Fruit fly (Drosophila melanogaster) whole organism, prepupa: ENCODE measurements around the gene CG12713.

Experiments
- Blimp-1 ChIP-seq: fragments of 200-800 bp; sonication (Bioruptor generic); optimal IDR thresholded peaks from 3 replicates; lab custom pipeline; 2017; ENCODE audit warnings: missing biosample characterization, missing genetic modification characterization, mild to moderate bottlenecking, moderate library complexity, missing genetic modification reagents
- CG10669 ChIP-seq: fragments of 200-800 bp; sonication (Bioruptor generic); optimal IDR thresholded peaks from 3 replicates; lab custom pipeline; 2018; ENCODE audit warnings: missing biosample characterization, mild to moderate bottlenecking, missing genetic modification characterization, moderate library complexity
- CG11762 ChIP-seq: fragments of 200-800 bp; sonication (Bioruptor generic); optimal IDR thresholded peaks from 3 replicates; lab custom pipeline; 2016; ENCODE audit warnings: missing biosample characterization, missing genetic modification characterization; ENCODE audit not compliant: insufficient read depth
- CG15336 ChIP-seq: fragments of 200-800 bp; sonication (Bioruptor generic); IDR thresholded peaks from 2 replicates; pipeline ENCODE4 v1.3.6; 2022; ENCODE audit warnings: missing biosample characterization, missing genetic modification characterization
- CG1621 ChIP-seq: fragments of 200-800 bp; sonication (Bioruptor generic); optimal IDR thresholded peaks from 3 replicates; lab custom pipeline; 2018; ENCODE audit warnings: missing biosample characterization, mild to moderate bottlenecking, missing genetic modification characterization
- CG16779 ChIP-seq: fragments of 200-800 bp; sonication (Bioruptor generic); optimal IDR thresholded peaks from 3 replicates; lab custom pipeline; 2017; ENCODE audit warnings: missing biosample characterization, mild to moderate bottlenecking, missing genetic modification characterization
- CG31627 ChIP-seq: fragments of 200-800 bp; sonication (Bioruptor generic); optimal IDR thresholded peaks from 3 replicates; lab custom pipeline; 2016; ENCODE audit warnings: missing biosample characterization, missing genetic modification characterization
- CG32006 ChIP-seq: fragments of 200-800 bp; sonication (Bioruptor generic); optimal IDR thresholded peaks from 3 replicates; lab custom pipeline; 2017; ENCODE audit warnings: missing biosample characterization, mild to moderate bottlenecking, missing genetic modification characterization
- CG3919 ChIP-seq: fragments of 200-800 bp; sonication (Bioruptor generic); optimal IDR thresholded peaks from 3 replicates; lab custom pipeline; 2016; ENCODE audit warnings: missing biosample characterization, missing genetic modification characterization
- CG4318 ChIP-seq: fragments of 200-800 bp; sonication (Bioruptor generic); optimal IDR thresholded peaks from 3 replicates; lab custom pipeline; 2017; ENCODE audit warnings: missing biosample characterization, mild to moderate bottlenecking, missing genetic modification characterization
- CG6792 ChIP-seq: fragments of 200-800 bp; sonication (Bioruptor generic); optimal IDR thresholded peaks from 3 replicates; lab custom pipeline; 2016; ENCODE audit warnings: missing biosample characterization, missing genetic modification characterization
- CG6808 ChIP-seq: fragments of 200-800 bp; sonication (Bioruptor generic); optimal IDR thresholded peaks from 3 replicates; lab custom pipeline; 2017; ENCODE audit warnings: missing biosample characterization, missing genetic modification characterization, mild to moderate bottlenecking, moderate library complexity, missing genetic modification reagents
- CG8119 ChIP-seq: fragments of 200-800 bp; sonication (Bioruptor generic); IDR thresholded peaks from 3 replicates; pipeline ENCODE4 v1.3.6; 2022; ENCODE audit warnings: missing biosample characterization, missing genetic modification characterization
- CG8319 ChIP-seq: fragments of 200-800 bp; sonication (Bioruptor generic); optimal IDR thresholded peaks from 3 replicates; lab custom pipeline; 2016; ENCODE audit warnings: missing biosample characterization, missing genetic modification characterization
- CG9139 ChIP-seq: fragments of 200-800 bp; sonication (Bioruptor generic); optimal IDR thresholded peaks from 3 replicates; lab custom pipeline; 2017; ENCODE audit warnings: missing biosample characterization, mild to moderate bottlenecking, missing genetic modification characterization
- Eip75B ChIP-seq: fragments of 200-800 bp; sonication (Bioruptor generic); optimal IDR thresholded peaks from 3 replicates; lab custom pipeline; 2016; ENCODE audit warnings: missing biosample characterization, missing genetic modification characterization
- Eip78C ChIP-seq: fragments of 200-800 bp; sonication (Bioruptor generic); peaks from one replicate; lab custom pipeline; 2016; ENCODE audit warnings: missing biosample characterization, missing genetic modification characterization
- Ets96B ChIP-seq: fragments of 200-800 bp; optimal IDR thresholded peaks from 2 replicates; lab custom pipeline; 2019; ENCODE audit warnings: missing biosample characterization, mild to moderate bottlenecking, missing genetic modification characterization, moderate library complexity
- Gug ChIP-seq: fragments of 200-800 bp; sonication (Bioruptor generic); IDR thresholded peaks from 2 replicates; pipeline ENCODE4 v1.3.6; 2022; ENCODE audit warnings: missing biosample characterization, missing genetic modification characterization
- Met ChIP-seq: fragments of 200-800 bp; sonication (Bioruptor generic); optimal IDR thresholded peaks from 3 replicates; lab custom pipeline; 2016; ENCODE audit warnings: missing biosample characterization, missing genetic modification characterization
- Smox ChIP-seq: fragments of 200-800 bp; sonication (Bioruptor generic); optimal IDR thresholded peaks from 3 replicates; lab custom pipeline; 2016; ENCODE audit warnings: missing biosample characterization, missing genetic modification characterization
- Sox15 ChIP-seq: fragments of 200-800 bp; sonication (Bioruptor generic); optimal IDR thresholded peaks from 3 replicates; lab custom pipeline; 2016; ENCODE audit warnings: missing biosample characterization, missing genetic modification characterization
- achi ChIP-seq: fragments of 200-800 bp; sonication (Bioruptor generic); optimal IDR thresholded peaks from 3 replicates; lab custom pipeline; 2016; ENCODE audit warnings: missing biosample characterization, missing genetic modification characterization
- acj6 ChIP-seq: fragments of 200-800 bp; sonication (Bioruptor generic); optimal IDR thresholded peaks from 3 replicates; lab custom pipeline; 2016; ENCODE audit warnings: missing biosample characterization, missing genetic modification characterization
- dac ChIP-seq: fragments of 200-800 bp; sonication (Bioruptor generic); optimal IDR thresholded peaks from 2 replicates; lab custom pipeline; 2017; ENCODE audit warnings: missing biosample characterization, mild to moderate bottlenecking, missing genetic modification characterization
- dsx ChIP-seq: fragments of 200-800 bp; optimal IDR thresholded peaks from 3 replicates; lab custom pipeline; 2019; ENCODE audit warnings: missing biosample characterization, mild to moderate bottlenecking, missing genetic modification characterization, moderate library complexity; ENCODE audit not compliant: poor library complexity, severe bottlenecking
- eg ChIP-seq: fragments of 200-800 bp; sonication (Bioruptor generic); IDR thresholded peaks from 3 replicates; pipeline ENCODE4 v1.3.6; 2022; ENCODE audit warnings: missing biosample characterization, missing genetic modification characterization
- fd85E ChIP-seq: fragments of 200-800 bp; sonication (Bioruptor generic); optimal IDR thresholded peaks from 3 replicates; lab custom pipeline; 2016; ENCODE audit warnings: missing biosample characterization, missing genetic modification characterization
- fkh ChIP-seq: fragments of 200-800 bp; sonication (Bioruptor generic); optimal IDR thresholded peaks from 3 replicates; lab custom pipeline; 2017; ENCODE audit warnings: missing biosample characterization, mild to moderate bottlenecking, missing genetic modification characterization, moderate library complexity
- net ChIP-seq: fragments of 200-800 bp; sonication (Bioruptor generic); optimal IDR thresholded peaks from 3 replicates; lab custom pipeline; 2016; ENCODE audit warnings: missing biosample characterization, missing genetic modification characterization
- pdm3 ChIP-seq: fragments of 200-800 bp; sonication (Bioruptor generic); optimal IDR thresholded peaks from 3 replicates; lab custom pipeline; 2016; ENCODE audit warnings: missing biosample characterization, missing genetic modification characterization
- salr ChIP-seq, 2 experiments: fragments of 200-800 bp; sonication (Bioruptor generic); optimal IDR thresholded peaks; 3 replicates each; lab custom pipeline; 2016 to 2018; ENCODE audit warnings: missing biosample characterization in 2 of 2, missing genetic modification characterization in 2 of 2, mild to moderate bottlenecking in 1 of 2
- spab ChIP-seq: fragments of 200-800 bp; sonication (Bioruptor generic); optimal IDR thresholded peaks from 2 replicates; lab custom pipeline; 2017; ENCODE audit warnings: missing biosample characterization, mild to moderate bottlenecking, missing genetic modification characterization, missing genetic modification reagents
- topi ChIP-seq: fragments of 200-800 bp; sonication (Bioruptor generic); optimal IDR thresholded peaks from 3 replicates; lab custom pipeline; 2016; ENCODE audit warnings: missing biosample characterization, missing genetic modification characterization

The CG12713 gene

DNA sequence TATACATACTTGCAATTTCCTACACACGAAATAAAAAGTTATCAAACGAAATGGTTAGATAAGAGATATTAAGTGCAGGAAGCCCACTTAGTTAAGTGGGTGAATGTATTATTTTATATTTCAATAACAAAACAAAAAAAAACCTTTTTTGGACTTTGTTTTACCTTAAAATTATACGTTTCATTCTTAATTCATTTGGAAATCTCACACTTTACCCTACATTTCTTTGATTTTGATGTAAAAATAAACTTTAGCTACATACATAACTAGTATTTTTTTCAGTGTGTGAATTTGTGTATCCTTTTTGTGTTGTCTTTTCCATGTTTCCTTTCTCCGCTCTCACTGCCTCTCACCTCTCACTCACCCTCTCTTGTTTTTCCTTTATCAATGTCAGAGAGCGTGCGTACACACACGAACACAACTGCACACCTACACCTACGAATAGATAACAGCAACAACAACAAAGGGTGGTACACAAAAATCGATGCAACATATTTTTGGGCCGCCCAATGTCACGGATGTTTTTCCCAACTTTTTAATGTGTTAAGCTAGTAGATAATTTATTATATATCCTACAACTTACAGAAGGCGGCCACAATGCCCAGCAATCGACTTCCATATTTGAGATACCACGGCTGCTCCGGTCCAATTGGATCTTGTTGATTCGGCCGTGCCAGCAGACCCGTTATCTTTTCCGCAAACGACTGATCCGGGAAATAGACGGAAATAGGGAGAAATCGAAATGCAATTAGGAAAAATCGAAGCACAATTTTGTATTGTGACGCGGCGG is 16.7 kb upstream of the CG12713 start (continued):
- TF ChIP-seq CG15336 (GFP tag; lab: Robert Waterston, UW) (peak; percentile 93), CG1621 (tag; lab: Kevin White, UChicago) (peak; percentile 81), dsx (GFP tag; lab: Kevin White, UChicago) (peak; percentile 92), CG3919 (peak; percentile 96), CG6792 (GFP tag; lab: Kevin White, UChicago) (peak; percentile 95), Ets96B (peak; percentile 92), CG8119 (GFP tag; lab: Robert Waterston, UW) (peak; percentile 95), topi (GFP tag; lab: Kevin White, UChicago) (peak; percentile 95), achi (GFP tag; lab: Kevin White, UChicago) (peak; percentile 95), CG31627 (GFP tag; lab: Kevin White, UChicago) (peak; percentile 92)

dm6 chr3L:15816143-15816487 is 16.1 kb upstream of the CG12713 start, which contains the start of gene fwe:
Gene fwe (minus strand): TSS chr3L:15816410.
- TF ChIP-seq CG10669 (GFP tag; lab: Kevin White, UChicago) (no peak), CG8319 (no peak), Sox15 (no peak), CG32006 (GFP tag; lab: Kevin White, UChicago) (no peak), Eip75B (no peak)

DNA sequence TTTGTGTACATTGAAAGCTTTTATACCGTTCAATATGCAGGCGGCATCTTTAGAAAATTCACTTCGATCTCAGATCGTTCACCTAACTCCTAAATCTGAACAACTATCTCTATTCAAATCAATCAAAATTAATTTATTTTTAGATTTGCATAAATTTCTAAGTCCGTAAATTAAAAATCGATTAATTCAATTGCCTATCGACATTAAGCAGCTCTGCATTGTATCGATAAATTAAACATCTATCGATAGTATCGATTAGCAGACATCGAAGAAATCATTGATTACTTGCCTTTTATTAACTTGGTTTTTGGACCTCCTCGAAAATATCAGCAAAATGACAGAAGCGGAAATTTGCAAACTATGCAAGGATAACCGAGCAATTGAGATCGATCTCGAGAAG is 15.6 kb upstream of the CG12713 start, which contains the start of gene CkIIalpha-i1:
Gene CkIIalpha-i1 (plus strand): TSS at position 266 of the 400 bp plus-strand sequence.
- TF ChIP-seq pdm3 (no peak), Smox (GFP tag; lab: Kevin White, UChicago) (no peak), CG31627 (GFP tag; lab: Kevin White, UChicago) (no peak), Met (GFP tag; lab: Kevin White, UChicago) (no peak), fd85E (GFP tag; lab: Kevin White, UChicago) (no peak), CG6808 (GFP tag; lab: Kevin White, UChicago) (no peak), CG9139 (GFP tag; lab: Kevin White, UChicago) (no peak), Blimp-1 (GFP tag; lab: Kevin White, UChicago) (no peak), Ets96B (no peak), CG11762 (GFP tag; lab: Kevin White, UChicago) (no peak), spab (no peak), net (no peak), Gug (no peak), achi (GFP tag; lab: Kevin White, UChicago) (no peak), eg (GFP tag; lab: Robert Waterston, UW) (no peak), CG4318 (no peak), Sox15 (no peak), CG10669 (GFP tag; lab: Kevin White, UChicago) (no peak), CG32006 (GFP tag; lab: Kevin White, UChicago) (no peak), salr (GFP tag; optimal IDR thresholded peaks at IDR 0.05; lab: Kevin White, UChicago) (no peak)

dm6 chr3L:15823780-15824423 is 8.4 kb upstream of the CG12713 start:
- TF ChIP-seq acj6 (GFP tag; lab: Kevin White, UChicago): no peak
- peak; percentile 6 for TF ChIP-seq Eip78C (GFP tag; lab: Kevin White, UChicago)
- TF ChIP-seq dac (GFP tag; lab: Kevin White, UChicago): no peak
- no peak for TF ChIP-seq CG3919
- peak; percentile 90 for TF ChIP-seq fkh
- no peak for TF ChIP-seq CG6808 (GFP tag; lab: Kevin White, UChicago)
- TF ChIP-seq CG16779: peak; percentile 9
